Fruit fly (Drosophila melanogaster): ENCODE results near the gene CG5180.

DNA sequence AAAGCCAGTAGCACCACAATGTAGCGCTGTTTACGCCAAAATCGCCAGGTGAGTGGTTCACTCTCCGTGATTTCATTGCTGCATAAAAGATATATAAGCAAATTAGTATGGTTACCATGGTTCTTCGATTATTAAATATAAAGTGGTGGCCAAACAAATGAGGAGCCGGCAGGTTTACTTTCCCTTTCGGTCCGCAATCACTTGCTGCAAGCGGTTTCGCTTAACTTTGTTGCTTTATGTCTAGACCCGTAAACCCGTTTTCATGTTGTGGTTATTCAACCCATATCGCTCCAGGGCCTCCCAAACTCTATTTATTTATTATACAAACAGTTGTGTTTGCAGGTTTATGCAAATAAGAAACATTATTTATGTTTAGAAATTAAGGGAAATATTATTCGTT lies 48.4 kb upstream of the CG5180 start:
- TF ChIP-seq rn (GFP tag; IDR thresholded peaks at IDR 0.05) (no peak), CG14655 (GFP tag; optimal IDR thresholded peaks at IDR 0.05) (no peak), Pif1B (GFP tag; optimal IDR thresholded peaks at IDR 0.05) (no peak), CG4496 (GFP tag; IDR thresholded peaks at IDR 0.05) (no peak), Snoo (tag; optimal IDR thresholded peaks at IDR 0.05) (no peak), CG32121 (GFP tag; IDR thresholded peaks at IDR 0.05) (no peak), CG13204 (GFP tag; optimal IDR thresholded peaks at IDR 0.05) (no peak), CG17806 (tag; optimal IDR thresholded peaks at IDR 0.05) (no peak), EcR (GFP tag; optimal IDR thresholded peaks at IDR 0.05) (no peak), Pif1A (GFP tag; optimal IDR thresholded peaks at IDR 0.05) (no peak), CG34367 (tag; optimal IDR thresholded peaks at IDR 0.05) (no peak)

All from whole organism, pupa.